Worm (Caenorhabditis elegans): ENCODE measurements around the gene ins-19.

- no peak for TF ChIP-seq lin-39 (tag; optimal IDR thresholded peaks at IDR 0.05)
- TF ChIP-seq unc-39 (tag; optimal IDR thresholded peaks at IDR 0.05) = no peak
- no peak for TF ChIP-seq mbf-1 (tag; optimal IDR thresholded peaks at IDR 0.05)
- TF ChIP-seq nhr-12 (tag; optimal IDR thresholded peaks at IDR 0.05) = no peak
- no peak for TF ChIP-seq ztf-4 (tag; optimal IDR thresholded peaks at IDR 0.05)
- TF ChIP-seq lin-11 (tag; optimal IDR thresholded peaks at IDR 0.05) = no peak
- no peak for TF ChIP-seq nhr-11 (tag; optimal IDR thresholded peaks at IDR 0.05)
- no peak for TF ChIP-seq nhr-237 (tag; optimal IDR thresholded peaks at IDR 0.05)
- no peak for TF ChIP-seq zag-1 (tag; optimal IDR thresholded peaks at IDR 0.05)
These were observed 25.7 kb downstream of the ins-19 start, which contains the start of gene srg-24 for ce11 chrII:3100546-3100945.

All from whole organism, L2 larva.